Fruit fly (Drosophila melanogaster): ENCODE results near the gene CG4194.

The CG4194 gene

DNA sequence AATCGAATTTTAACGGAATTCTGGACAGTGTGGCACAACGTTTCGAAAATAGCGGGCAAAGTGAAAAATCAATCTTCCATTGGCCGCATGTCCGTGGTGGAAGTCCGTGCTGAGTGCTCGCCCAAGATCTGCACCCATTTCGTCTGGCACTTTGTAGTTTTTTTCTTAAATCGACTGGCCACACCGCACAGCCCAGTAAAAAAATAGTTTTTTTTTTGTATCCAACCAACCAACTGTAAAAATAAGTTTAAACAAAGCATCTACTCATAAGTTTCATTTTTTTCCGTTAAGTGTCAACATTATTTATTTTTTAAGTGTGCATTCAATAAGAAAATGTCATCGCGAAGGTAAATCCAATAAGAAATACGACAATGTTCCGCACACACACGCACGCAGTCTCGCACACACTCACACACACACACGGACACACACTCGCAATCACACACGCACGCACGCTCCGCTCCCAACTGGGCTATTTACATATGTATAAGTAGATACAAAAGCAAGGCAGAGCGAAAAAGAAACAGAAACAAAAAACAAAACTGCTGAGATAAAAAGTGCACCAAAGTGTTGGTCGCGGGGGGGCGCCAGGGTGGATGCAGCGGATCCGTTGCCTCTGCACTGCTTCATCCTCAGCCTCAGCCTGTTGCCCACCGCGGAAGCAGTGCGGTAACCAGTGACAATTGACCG, 25.8 kb downstream of the CG4194 start, which contains the start of gene csw (continued):
- TF ChIP-seq CG2889 (GFP tag; IDR thresholded peaks at IDR 0.05) (no peak), eve (GFP tag; optimal IDR thresholded peaks at IDR 0.05) (no peak), Asciz (GFP tag; optimal IDR thresholded peaks at IDR 0.05) (peak; percentile 53), CG10321 (GFP tag; IDR thresholded peaks at IDR 0.05) (0 out of 2 replicates have a peak, but pooled peaks have one; percentile 5), CG12104 (GFP tag; optimal IDR thresholded peaks at IDR 0.05) (no peak), Ets65A (GFP tag) (peak; percentile 90), cato (GFP tag; optimal IDR thresholded peaks at IDR 0.05; ENCODE audit: borderline replicate concordance) (no peak), Hmx (GFP tag; optimal IDR thresholded peaks at IDR 0.05) (no peak), insv (GFP tag; optimal IDR thresholded peaks at IDR 0.05) (peak; percentile 39 to 95), gt (GFP tag; IDR thresholded peaks at IDR 0.05) (no peak), Doc3 (GFP tag; IDR thresholded peaks at IDR 0.05; ENCODE audit: partially characterized antibody) (no peak), CG18262 (tag; optimal IDR thresholded peaks at IDR 0.05) (no peak), CG11085 (GFP tag; IDR thresholded peaks at IDR 0.05) (0 out of 2 replicates have a peak, but pooled peaks have one; percentile 34), Sox102F (GFP tag; optimal IDR thresholded peaks at IDR 0.05) (no peak), disco-r (GFP tag; optimal IDR thresholded peaks at IDR 0.05) (peak; percentile 32), fd64A (GFP tag; optimal IDR thresholded peaks at IDR 0.05) (no peak), CG11696 (GFP tag; IDR thresholded peaks at IDR 0.05) (no peak), CG31224 (GFP tag; IDR thresholded peaks at IDR 0.05) (no peak), dan (GFP tag; IDR thresholded peaks at IDR 0.05) (no peak), ftz-f1 (GFP tag; optimal IDR thresholded peaks at IDR 0.05) (peak; percentile 67), CG2116 (GFP tag; optimal IDR thresholded peaks at IDR 0.05) (peak; percentile 81), vnd (GFP tag; IDR thresholded peaks at IDR 0.05; ENCODE audit: partially characterized antibody) (no peak), CG18599 (GFP tag; optimal IDR thresholded peaks at IDR 0.05) (peak; percentile 31), Hr51 (GFP tag; optimal IDR thresholded peaks at IDR 0.05) (peak; percentile 4 to 27), BtbVII (GFP tag; optimal IDR thresholded peaks at IDR 0.05) (no peak), CG4617 (GFP tag; optimal IDR thresholded peaks at IDR 0.05; ENCODE audit: borderline replicate concordance) (peak; percentile 99), yki (optimal IDR thresholded peaks at IDR 0.05) (no peak), maf-S (GFP tag; optimal IDR thresholded peaks at IDR 0.05) (peak; percentile 38), Usf (GFP tag; optimal IDR thresholded peaks at IDR 0.05) (no peak), tll (GFP tag; optimal IDR thresholded peaks at IDR 0.05) (no peak), D19B (GFP tag; optimal IDR thresholded peaks at IDR 0.05) (no peak), dm (GFP tag; optimal IDR thresholded peaks at IDR 0.05) (peak; percentile 65), CG6689 (GFP tag; IDR thresholded peaks at IDR 0.05) (no peak), da (GFP tag; optimal IDR thresholded peaks at IDR 0.05) (no peak), tap (tag; optimal IDR thresholded peaks at IDR 0.05) (no peak), Adf1 (GFP tag; IDR thresholded peaks at IDR 0.05) (no peak), Abd-B (GFP tag; optimal IDR thresholded peaks at IDR 0.05) (peak; percentile 45), CG10979 (tag; optimal IDR thresholded peaks at IDR 0.05) (no peak), Side (GFP tag; optimal IDR thresholded peaks at IDR 0.05) (peak; percentile 33), Trl (optimal IDR thresholded peaks at IDR 0.05) (peak; percentile 12 to 72), Trl (GFP tag; optimal IDR thresholded peaks at IDR 0.05) (peak; percentile 39), sens-2 (GFP tag; IDR thresholded peaks at IDR 0.05) (no peak), pros (GFP tag; optimal IDR thresholded peaks at IDR 0.05) (no peak), CG30403 (GFP tag; optimal IDR thresholded peaks at IDR 0.05) (peak; percentile 31), CG10366 (GFP tag; IDR thresholded peaks at IDR 0.05) (peak; percentile 34), CG10462 (GFP tag; optimal IDR thresholded peaks at IDR 0.05) (no peak), CG17802 (tag; optimal IDR thresholded peaks at IDR 0.05) (no peak), Ada2b (GFP tag; IDR thresholded peaks at IDR 0.05) (no peak), az2 (GFP tag; optimal IDR thresholded peaks at IDR 0.05) (no peak), org-1 (GFP tag; optimal IDR thresholded peaks at IDR 0.05) (no peak), E2f2 (GFP tag; IDR thresholded peaks at IDR 0.05) (peak; percentile 83)
